Worm (Caenorhabditis elegans) whole organism, L4/young adult: ENCODE measurements around the gene hsp-75.

Experiments used
- W03F9.2 ChIP-seq: fragments of 150-350 bp; optimal IDR thresholded peaks from 2 replicates; lab custom pipeline; 2014; ENCODE audit warnings: missing biosample characterization, missing genetic modification characterization
- him-1 ChIP-seq: sonication (generic microtip); optimal IDR thresholded peaks from 2 replicates; lab custom pipeline; 2016; ENCODE audit warnings: missing genotype, missing genetic modification reagents, missing genetic modification characterization, missing compliant biosample characterization

DNA sequence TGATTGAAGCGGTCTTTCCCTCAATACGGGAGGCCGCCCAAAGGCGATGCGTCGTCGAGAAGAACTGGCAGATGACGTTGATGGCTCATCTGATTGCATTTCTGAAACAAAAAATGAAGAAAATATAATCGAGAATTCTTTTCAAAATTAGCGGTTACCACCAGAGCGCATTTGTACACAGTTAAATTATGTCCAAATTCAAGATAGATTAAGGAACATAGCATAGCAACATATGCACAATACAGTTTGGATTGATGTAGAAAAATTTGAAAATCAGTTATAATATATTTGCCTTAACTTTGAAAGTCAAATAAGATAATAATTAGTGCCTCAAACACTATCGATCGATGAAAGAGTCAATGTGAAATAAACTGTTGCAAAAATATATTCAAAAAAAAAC, 3.2 kb upstream of the hsp-75 start, which contains the start of gene R151.8:
- TF ChIP-seq him-1 (no peak), W03F9.2 (no peak)
